Fruit fly (Drosophila melanogaster) ovary, adult (tissue): ENCODE data around the gene CG7201.

ENCODE experiments used
- CG17801 ChIP-seq: fragments of 200-800 bp; optimal IDR thresholded peaks from 2 replicates; lab custom pipeline; 2019; ENCODE audit warnings: missing biosample characterization, mild to moderate bottlenecking, missing genetic modification characterization, moderate library complexity; ENCODE audit not compliant: partially characterized antibody

CG7201 gene

DNA sequence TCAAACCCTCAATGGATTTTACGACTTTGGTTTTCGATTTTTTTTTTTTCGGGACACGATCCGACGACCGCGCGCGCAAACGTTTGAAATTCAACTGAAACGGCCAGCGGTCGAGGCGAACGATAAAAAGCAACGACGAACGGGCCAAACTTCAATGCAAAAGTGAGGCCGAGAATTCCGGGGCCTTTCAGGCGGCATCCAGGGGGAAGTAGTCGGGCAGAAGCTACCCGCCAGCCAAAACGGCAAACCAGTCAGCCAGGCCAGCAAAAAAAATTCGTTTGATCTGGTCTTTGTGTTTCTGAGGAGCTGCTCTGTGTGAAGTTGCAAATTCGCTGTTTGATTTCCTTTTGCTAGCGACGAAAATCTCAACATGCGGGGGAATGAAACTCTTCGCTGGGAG lies at the start of gene CG7201:
CG7201 (minus strand) TSS at position 101 of the 400 bp plus-strand sequence.
- no peak for TF ChIP-seq CG17801 (GFP tag; lab: Kevin White, UChicago)

DNA sequence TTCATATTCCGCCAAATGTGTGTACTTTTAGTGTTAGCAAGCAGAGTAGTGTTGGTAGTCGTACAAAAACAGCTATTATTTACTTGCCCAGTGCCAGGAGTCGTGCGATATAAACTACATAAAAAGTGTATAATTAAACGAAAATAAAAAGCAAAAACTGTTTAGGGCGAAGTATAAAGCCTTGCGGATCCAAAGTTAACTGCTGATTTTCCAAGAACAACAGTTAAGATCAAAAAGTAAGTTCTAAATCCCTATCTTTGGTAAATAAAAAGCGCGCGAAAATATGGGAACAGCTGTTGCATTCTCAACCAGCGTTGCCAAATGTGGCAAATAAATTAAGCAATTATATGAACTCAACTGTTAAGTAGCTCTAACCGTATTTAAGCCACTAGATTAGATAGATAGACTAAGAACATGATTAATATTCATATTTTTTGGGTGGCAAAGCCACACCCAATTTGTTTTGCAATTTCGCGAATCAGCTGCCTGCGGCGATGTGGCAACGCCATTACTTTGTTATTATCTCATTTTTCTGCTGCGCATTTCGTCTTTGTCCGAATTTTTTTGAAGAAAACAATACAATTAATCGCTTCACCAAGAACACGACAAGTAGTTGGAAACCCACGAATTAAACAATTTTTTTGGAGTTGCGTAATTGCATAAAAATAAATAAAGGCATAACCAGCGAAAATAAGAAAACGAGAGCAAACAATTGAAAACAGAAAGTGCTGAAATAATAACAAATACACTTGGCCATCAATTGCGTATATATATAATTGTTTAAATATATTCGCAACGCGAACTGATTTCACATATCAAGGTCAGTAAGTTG lies 45.4 kb upstream of the CG7201 start, which contains the start of the genes Prim1 and CG7083:
Prim1 (plus strand) TSS at position 51 of the 832 bp plus-strand sequence.
CG7083 (plus strand) TSS at position 522 of the 832 bp plus-strand sequence.
- TF ChIP-seq CG17801 (GFP tag; lab: Kevin White, UChicago) = peak; percentile 52

DNA sequence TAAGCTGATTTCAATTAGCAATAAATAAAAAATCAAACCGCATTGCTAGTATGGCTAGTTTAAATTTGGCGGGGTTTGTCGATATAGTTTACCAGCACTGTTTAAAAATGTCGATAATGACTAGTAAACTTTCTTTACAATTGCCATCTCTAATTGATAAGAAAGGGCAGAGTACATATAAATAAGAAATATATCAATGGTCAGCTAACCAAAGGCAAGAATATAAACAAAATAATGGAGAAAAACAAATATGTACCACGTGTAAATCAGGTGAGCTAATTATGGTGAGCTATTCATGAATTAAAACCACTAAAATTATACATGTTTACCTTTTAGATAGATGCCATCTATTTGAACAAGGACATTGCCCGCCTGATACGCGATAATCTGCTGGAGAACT lies 43.8 kb upstream of the CG7201 start, which contains the start of gene Pex2:
Pex2 (plus strand) TSS at position 131 of the 400 bp plus-strand sequence.
- TF ChIP-seq CG17801 (GFP tag; lab: Kevin White, UChicago) = peak; percentile 56

DNA sequence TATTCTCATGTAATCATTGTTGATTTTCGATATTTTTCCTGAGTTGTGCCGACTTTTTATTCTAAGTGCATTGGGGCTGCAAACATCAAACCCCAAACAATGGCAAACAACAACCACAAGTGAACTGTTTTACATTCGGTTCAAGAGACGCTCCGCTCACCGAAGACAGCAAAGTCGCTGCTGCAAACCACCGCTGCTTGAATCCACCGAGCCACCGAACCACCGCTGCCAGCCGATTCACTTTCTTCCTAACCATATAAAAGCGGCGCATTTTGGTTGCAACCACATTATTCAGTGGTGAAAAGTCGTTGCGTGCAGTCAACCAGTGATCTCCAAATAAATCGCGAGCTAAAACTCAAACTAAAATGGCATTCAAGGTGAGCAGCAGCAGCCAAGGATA lies 41.2 kb upstream of the CG7201 start, which contains the start of gene Cpr66Cb:
Cpr66Cb (plus strand) TSS at position 301 of the 400 bp plus-strand sequence.
- no peak for TF ChIP-seq CG17801 (GFP tag; lab: Kevin White, UChicago)

DNA sequence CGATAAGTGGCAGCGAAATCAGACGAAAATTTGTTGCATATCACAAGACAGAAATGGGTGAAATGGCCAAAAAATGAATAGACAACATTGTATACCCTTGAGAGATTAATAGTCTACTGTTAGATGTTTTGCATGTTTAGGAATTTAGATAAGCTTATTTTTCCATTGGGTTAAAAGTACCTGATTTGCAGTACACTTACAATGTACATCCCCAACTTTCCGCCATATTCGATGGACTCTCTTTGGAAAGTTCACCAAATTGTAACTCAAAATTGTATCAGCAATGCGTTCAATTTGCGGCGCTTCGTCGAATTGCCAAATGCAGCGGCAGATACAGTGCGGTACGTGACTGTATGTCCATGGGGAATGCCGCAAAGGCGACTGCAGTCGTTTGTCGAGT lies 39.2 kb upstream of the CG7201 start:
- TF ChIP-seq CG17801 (GFP tag; lab: Kevin White, UChicago) = no peak

DNA sequence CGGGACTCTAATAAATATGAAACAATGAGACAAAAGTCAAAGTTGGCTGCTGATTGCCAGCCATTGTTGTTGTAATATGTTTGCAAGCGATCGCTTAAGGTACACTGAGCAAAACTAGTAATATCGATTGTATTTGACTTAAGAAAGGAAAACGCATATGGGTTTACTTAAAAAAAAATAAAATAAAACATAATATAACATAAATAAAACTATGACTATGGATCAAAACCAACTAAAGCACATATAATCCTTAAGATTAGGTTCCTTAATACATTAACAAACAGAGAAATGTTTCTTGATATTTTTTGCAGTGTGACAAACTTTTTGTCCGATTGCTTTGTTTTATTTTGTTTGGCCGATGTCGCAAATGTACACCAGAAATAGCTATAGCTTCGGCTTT lies 38.4 kb upstream of the CG7201 start:
- no peak for TF ChIP-seq CG17801 (GFP tag; lab: Kevin White, UChicago)

DNA sequence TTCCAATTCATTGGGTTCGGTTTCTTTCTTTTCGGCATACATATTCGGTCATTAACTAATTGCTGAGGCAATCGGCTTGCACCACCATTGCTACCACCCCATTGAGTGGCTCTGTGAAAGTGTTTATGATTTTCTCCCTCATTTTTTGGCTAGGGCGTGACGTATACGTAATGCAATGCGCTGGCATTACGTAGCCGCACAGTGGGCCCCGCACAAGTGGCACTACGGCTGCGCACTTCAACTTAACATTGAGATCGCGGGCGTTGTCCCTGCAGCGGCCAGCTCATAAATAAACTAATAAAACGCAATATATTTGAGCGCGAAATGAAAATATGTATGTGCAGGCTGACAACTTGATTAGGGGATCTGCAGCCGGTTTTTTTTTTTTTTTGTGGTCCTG lies 36.3 kb upstream of the CG7201 start:
- no peak for TF ChIP-seq CG17801 (GFP tag; lab: Kevin White, UChicago)

DNA sequence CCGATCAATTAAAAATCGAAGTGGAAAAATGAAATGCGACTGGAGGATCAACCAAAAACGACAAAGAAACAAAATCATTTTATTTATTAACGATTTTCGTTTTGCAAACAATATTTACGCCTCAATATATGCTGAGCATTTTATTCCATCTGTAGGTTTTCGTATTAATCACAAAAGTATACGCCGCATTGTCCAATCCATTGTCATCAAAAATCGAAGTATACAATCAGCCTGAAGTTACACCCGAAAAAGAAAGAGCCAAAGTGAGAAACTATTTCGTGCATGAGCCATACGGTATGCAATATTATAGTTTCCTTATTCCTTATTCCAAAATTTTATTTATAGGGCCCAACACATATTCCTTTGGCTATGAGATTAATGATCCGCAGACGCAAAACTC lies 33.9 kb upstream of the CG7201 start:
- TF ChIP-seq CG17801 (GFP tag; lab: Kevin White, UChicago) = no peak

DNA sequence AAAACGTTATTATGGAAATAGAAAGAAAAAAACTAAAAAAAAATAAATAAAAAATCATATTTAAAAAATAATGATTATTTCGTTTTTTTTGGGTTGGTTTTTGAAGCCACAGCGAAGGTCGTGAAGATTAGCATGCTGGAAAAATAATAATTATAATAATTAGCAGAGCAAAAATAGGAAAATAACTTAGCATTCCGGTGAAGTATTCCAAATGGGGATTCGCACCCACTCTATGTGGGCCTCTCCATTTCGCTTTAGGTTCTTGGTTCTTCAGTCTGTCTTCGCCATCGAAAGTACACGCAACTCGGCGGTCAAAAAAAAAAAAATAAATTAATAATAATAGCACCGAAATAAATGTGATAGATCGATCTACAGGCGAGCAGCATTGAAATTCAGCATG lies 33.2 kb upstream of the CG7201 start, which contains the start of gene CG34462:
CG34462 (plus strand) TSS at position 301 of the 400 bp plus-strand sequence.
- no peak for TF ChIP-seq CG17801 (GFP tag; lab: Kevin White, UChicago)

DNA sequence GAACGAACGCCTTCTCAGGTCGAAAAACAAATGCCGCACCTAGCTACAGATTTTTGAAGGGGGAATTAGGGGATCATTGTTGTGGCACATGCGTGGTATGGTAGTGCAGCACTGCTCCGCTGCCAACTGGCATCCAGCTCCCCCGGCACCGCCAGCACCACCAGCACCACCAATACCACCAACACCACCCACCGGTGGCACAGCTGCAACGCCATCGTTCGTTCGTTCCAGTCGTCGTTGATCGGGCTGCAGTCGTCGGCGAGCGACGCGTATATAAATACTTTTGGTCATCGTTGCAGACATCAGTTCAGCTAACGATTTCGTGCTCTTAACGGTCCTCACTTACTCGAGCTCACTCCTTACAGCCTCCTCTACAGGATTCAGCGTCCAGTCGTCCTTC lies 30.4 kb upstream of the CG7201 start, which contains the start of gene CG34461:
CG34461 (plus strand) TSS at position 301 of the 400 bp plus-strand sequence.
- no peak for TF ChIP-seq CG17801 (GFP tag; lab: Kevin White, UChicago)

DNA sequence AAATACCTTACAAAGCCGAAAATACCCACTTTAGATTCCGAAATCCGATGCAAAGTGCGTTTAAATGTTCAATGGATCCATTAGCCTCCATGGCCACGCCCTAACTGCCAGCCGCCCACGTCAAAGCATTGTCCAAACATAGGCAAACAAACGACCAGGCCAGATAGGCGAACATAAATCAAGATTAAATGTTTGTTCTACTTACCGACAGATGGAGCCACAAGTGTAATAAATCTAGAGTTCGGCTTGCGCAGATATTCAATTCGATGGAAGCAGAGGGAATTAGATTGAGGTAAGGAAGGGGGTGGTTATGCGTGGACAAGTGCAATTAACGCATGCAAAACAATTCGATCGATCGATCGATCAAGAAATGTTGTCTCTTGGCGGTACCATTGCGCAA lies 28.7 kb upstream of the CG7201 start:
- TF ChIP-seq CG17801 (GFP tag; lab: Kevin White, UChicago) = no peak

DNA sequence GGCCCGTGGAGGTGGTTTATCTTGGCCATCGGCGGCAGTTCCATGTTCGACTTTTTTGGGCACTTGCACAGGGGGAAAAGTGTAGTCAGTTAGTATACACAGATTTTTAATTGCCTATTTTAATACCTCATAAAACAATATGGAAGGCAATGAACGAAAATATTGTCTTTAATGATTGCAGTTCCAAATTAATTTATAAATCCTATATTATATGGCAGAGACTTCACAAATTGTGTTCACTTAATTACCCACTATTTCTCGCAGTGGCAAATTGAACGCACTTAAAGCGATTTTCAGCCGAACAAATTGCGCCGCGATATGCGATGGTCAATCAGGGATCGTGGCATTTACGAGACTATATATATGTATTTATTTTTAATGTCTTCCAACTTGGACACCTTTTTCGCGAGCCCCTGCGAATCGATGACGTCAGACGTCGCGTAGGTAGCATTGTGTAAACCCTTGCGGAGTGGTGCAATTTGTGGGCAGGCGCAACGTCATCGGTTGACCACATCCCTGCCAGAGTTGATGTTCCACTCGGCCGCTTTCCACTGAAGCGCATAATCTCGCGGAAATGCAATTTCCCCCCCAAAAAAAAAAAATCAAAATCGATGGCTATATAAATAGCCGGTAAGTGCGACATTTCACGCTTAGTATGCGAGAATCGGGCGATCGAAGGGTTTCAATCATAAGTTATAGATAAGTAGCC lies 25.1 kb upstream of the CG7201 start, which contains the start of gene CG13670:
CG13670 (plus strand) TSS at position 659 of the 709 bp plus-strand sequence.
- no peak for TF ChIP-seq CG17801 (GFP tag; lab: Kevin White, UChicago)

DNA sequence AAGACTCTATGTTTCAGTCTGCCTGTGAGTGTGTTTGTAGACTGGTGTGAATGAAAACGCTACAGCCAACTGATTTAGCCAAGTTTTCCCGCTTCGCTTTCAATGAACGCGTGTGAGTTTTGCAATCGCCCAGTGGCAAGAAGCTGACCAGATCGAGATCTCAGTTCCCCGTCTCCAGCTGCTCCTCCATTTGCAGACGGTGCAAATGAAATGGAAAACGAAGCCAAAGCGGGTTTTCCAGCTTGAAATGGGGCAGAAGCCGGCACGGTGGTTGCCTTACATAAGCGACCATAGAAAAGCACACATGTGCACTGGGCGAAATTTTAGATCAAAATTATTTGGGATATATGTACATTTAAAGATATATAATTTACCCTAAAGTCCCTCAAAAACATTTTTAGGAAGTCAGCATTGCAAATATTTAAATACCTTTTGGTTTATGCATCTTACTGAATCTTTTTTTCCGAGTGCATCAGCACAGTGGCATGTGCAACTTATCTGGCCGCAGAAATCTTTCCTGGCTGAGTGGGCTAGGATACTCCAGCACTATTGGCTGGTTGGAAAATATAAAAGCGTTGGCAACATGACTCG lies 23.9 kb upstream of the CG7201 start, which contains the start of gene CG43059:
CG43059 (minus strand) TSS at position 51 of the 591 bp plus-strand sequence.
- no peak for TF ChIP-seq CG17801 (GFP tag; lab: Kevin White, UChicago)

DNA sequence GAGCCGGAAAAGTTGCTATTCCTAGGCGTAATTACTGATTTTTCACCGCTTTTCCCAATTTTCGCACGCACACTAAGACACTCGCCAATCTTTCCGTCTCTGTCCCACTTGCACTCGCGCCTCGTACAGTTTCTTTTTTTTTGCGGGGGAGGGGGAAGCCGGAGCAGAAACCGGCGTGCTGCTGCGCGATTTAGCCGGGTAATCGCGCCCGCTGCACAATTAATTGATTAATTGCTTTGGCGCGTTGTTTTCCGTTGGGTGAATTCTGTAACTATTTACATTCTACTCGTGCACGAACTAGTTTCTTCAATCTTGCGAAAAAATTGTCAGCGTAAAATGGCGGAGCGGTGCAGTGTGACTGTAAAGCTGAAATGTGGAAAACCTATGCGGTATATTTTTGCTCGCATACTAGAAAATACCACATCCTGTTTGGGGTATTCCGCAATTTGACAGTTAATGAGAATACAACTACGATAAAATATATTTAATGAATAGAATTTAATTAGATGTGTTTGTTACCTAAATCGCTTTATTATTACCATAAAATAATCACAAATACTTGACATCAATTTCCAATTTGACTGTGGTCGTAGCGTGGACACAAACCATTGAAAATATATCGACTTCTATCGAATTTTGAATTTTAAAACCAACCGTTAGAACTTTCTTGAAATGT lies 20.2 kb upstream of the CG7201 start, which contains the start of gene Cpsf6:
Cpsf6 (minus strand) TSS at position 362 of the 676 bp plus-strand sequence.
- TF ChIP-seq CG17801 (GFP tag; lab: Kevin White, UChicago) = peak; percentile 3
